Worm (Caenorhabditis elegans): ENCODE measurements around the gene tag-290.

Gene tag-290

DNA sequence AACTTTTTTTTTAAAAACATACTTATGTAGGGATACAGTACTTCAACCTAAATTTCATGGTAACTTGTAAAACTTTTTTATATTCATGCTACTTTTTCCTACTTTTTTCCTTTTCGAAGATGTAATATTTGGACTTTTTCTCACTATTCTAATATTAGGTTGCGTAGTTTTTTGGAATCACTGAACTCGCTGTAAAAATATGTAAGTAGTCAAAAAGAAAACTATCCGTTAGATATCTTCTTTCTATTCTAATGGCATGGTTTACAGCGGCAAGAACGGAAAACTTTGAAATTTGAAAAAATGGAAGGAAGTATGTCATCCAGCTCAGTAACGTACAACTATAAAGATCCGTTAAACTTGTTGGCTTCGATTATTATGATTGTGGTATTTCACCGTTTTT is 23.7 kb upstream of the tag-290 start, which contains the start of gene srx-82 (continued):
- no peak for TF ChIP-seq hpl-2 (GFP tag; optimal IDR thresholded peaks at IDR 0.05)

DNA sequence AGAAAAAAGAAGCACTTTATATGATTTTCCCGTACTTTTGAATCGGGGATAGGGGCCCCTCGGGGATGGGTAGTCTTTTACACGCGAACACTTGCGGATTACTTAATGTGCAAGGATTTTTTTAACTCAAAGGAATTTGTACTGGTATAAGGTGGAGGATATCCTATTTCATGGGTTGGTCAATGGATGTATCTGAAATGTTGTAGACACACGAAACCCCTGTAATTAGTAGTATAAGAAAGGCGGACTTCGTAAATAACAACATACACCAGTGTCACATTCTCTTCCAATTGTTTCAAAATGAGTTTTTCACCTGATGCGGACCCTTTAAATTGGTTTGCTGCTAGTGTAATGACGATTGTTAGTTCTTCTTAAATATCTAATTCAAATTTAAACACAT is 19.7 kb upstream of the tag-290 start, which contains the start of gene srx-80:
Gene srx-80 (plus strand): TSS at position 301 of the 400 bp plus-strand sequence.
- TF ChIP-seq egl-13 (tag; optimal IDR thresholded peaks at IDR 0.05) (no peak), pag-3 (tag; optimal IDR thresholded peaks at IDR 0.05; ENCODE audit: borderline replicate concordance, insufficient read depth) (no peak), ets-5 (GFP tag; IDR thresholded peaks at IDR 0.05) (no peak), ceh-90 (tag; optimal IDR thresholded peaks at IDR 0.05) (no peak), pqm-1 (tag; optimal IDR thresholded peaks at IDR 0.05) (no peak), efl-1 (optimal IDR thresholded peaks at IDR 0.05) (no peak), efl-1 (GFP tag; optimal IDR thresholded peaks at IDR 0.05 in 1 of 2) (peak in 1 of 2 experiments; percentile 75), fkh-8 (tag; optimal IDR thresholded peaks at IDR 0.05) (no peak)

DNA sequence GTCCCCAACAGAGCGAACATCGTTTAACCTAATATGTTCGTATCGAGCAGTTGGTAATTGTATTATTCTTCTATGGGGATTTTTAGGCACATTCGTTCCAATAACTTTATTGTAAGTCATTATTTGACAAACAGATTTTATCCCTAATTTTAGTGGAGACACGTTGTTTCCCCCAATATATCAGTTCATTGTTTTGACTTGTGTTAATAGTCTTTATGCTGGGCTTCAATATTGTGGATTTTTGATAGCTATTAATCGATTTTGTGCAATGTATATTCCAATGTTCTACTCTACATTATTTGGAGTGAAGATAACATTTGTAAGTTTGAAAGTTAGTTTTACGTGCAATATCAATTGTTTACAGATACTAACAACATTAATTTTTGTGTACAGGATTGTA is 19.2 kb upstream of the tag-290 start:
- no peak for TF ChIP-seq irx-1 (tag; optimal IDR thresholded peaks at IDR 0.05)
- no peak for TF ChIP-seq efl-3 (GFP tag; optimal IDR thresholded peaks at IDR 0.05)
- TF ChIP-seq mab-9 (GFP tag; IDR thresholded peaks at IDR 0.05), result no peak
- TF ChIP-seq egl-13 (tag; optimal IDR thresholded peaks at IDR 0.05), result no peak
- no peak for TF ChIP-seq fkh-10 (GFP tag; optimal IDR thresholded peaks at IDR 0.05)
- TF ChIP-seq C04F5.9 (tag; optimal IDR thresholded peaks at IDR 0.05), result no peak
- no peak for TF ChIP-seq nhr-237 (tag; optimal IDR thresholded peaks at IDR 0.05)
- TF ChIP-seq tlp-1 (tag; optimal IDR thresholded peaks at IDR 0.05), result no peak
- no peak for TF ChIP-seq ztf-11 (tag; optimal IDR thresholded peaks at IDR 0.05)
- no peak for TF ChIP-seq vab-15 (tag; optimal IDR thresholded peaks at IDR 0.05)
- no peak for TF ChIP-seq fos-1 (tag; optimal IDR thresholded peaks at IDR 0.05)
- no peak for TF ChIP-seq isw-1 (GFP tag; IDR thresholded peaks at IDR 0.05)
- TF ChIP-seq rnt-1 (tag; optimal IDR thresholded peaks at IDR 0.05), result no peak
- TF ChIP-seq unc-86 (tag; optimal IDR thresholded peaks at IDR 0.05), result no peak
- no peak for TF ChIP-seq C16A3.4 (tag; optimal IDR thresholded peaks at IDR 0.05)
- no peak for TF ChIP-seq sup-37 (GFP tag; optimal IDR thresholded peaks at IDR 0.05)
- no peak for TF ChIP-seq ceh-63 (GFP tag; optimal IDR thresholded peaks at IDR 0.05)
- no peak for TF ChIP-seq ceh-8 (GFP tag; optimal IDR thresholded peaks at IDR 0.05)
- no peak for TF ChIP-seq nhr-76 (tag; optimal IDR thresholded peaks at IDR 0.05)

DNA sequence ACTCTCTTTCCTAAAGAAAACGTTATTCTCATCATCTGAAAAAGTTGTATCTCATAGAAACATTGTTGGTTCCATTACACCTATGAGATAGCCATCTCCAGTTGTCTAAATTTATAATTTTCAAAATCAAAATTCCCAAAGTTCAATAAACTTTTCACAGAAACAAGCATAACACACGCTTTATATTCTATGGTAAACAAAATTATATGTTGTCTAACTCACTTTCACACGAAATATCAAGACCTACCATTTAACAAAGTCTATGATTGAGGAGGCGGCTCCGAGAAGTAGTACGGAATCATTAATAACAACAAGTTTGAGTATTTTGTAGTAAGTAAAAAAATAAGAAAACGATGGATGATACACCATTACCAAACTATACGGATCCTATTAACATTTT is 14.3 kb upstream of the tag-290 start, which contains the start of gene srx-84:
Gene srx-84 (plus strand): TSS at position 301 of the 400 bp plus-strand sequence.
- no peak for TF ChIP-seq nhr-19 (GFP tag; conservative IDR thresholded peaks at IDR 0.05)

DNA sequence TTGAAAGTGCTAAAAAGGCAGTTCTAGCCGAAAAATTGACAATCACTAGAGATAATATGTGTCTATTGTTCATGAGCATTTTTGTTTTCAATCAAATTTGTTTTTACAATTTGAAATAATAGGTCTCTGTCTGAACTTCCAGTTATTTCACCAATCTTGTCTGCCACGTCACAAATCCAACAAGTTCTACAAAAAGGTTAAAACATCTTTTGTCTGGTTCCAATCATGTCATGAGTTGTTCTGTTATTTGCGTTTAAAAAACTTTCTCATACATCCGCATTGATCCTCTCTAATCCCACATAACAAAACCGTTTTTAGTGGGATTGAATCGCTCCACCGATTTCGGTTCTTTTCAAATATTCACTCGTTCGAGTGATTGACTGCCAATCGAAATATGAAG is 12.3 kb upstream of the tag-290 start, which contains the start of gene F35B12.9:
Gene F35B12.9 (plus strand): TSS at position 372 of the 400 bp plus-strand sequence.
- TF ChIP-seq alr-1 (tag; optimal IDR thresholded peaks at IDR 0.05; ENCODE audit: borderline replicate concordance), result no peak
- TF ChIP-seq efl-1 (optimal IDR thresholded peaks at IDR 0.05), result no peak
- peak in 1 of 2 experiments; percentile 60 for TF ChIP-seq efl-1 (GFP tag; optimal IDR thresholded peaks at IDR 0.05 in 1 of 2)

DNA sequence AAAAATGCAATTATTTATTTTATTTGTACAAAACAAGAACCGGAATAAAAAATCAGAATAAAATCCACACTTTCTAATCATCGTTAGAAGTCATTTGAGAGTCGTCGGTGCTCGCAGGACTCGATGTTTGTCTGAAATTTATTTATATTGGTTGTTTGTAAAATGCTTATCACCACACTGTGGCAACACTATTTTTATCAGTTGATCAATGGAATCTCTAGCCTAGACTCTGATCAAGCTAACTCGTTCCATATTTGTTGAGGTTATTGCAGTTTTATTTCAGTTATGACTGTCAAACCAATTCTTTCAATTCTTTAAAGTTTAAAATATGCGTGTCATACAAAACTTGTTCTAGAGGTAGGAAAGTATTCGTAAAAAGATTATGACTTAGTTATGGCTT is 8.6 kb upstream of the tag-290 start, which contains the start of gene dhs-20:
Gene dhs-20 (minus strand): TSS at position 80 of the 400 bp plus-strand sequence.
- no peak for TF ChIP-seq nhr-237 (tag; optimal IDR thresholded peaks at IDR 0.05)
- no peak for TF ChIP-seq hlh-4 (tag; optimal IDR thresholded peaks at IDR 0.05)
- TF ChIP-seq unc-130 (tag; optimal IDR thresholded peaks at IDR 0.05), result no peak
- no peak for TF ChIP-seq aha-1 (tag; optimal IDR thresholded peaks at IDR 0.05)
- TF ChIP-seq mef-2 (tag; optimal IDR thresholded peaks at IDR 0.05), result no peak
- TF ChIP-seq unc-98 (GFP tag; IDR thresholded peaks at IDR 0.05), result no peak
- TF ChIP-seq ztf-4 (tag; optimal IDR thresholded peaks at IDR 0.05), result no peak
- peak; percentile 68 for TF ChIP-seq elt-2 (tag; optimal IDR thresholded peaks at IDR 0.05)
